Worm (Caenorhabditis elegans) whole organism, L4 larva: Measurements from ENCODE around the gene F21C10.11.
A peak's percentile ranks its signal among the peaks of the same experiment; 100 is the strongest.

Experiments
- F10B5.3 ChIP-seq: sonication (generic microtip); optimal IDR thresholded peaks from 2 replicates; lab custom pipeline; 2016; ENCODE audit warnings: mild to moderate bottlenecking, missing genetic modification characterization, missing compliant biosample characterization
- F26F4.8 ChIP-seq: fragments of 200-800 bp; sonication (Bioruptor generic); conservative IDR thresholded peaks from 2 replicates; pipeline ENCODE4 v1.3.6; 2022; ENCODE audit warnings: missing genetic modification characterization, missing compliant biosample characterization
- T26A8.4 ChIP-seq: fragments of 200-800 bp; sonication (Bioruptor generic); IDR thresholded peaks from 2 replicates; pipeline ENCODE4 v1.3.6; 2022; ENCODE audit warnings: missing genetic modification characterization, missing compliant biosample characterization
- Y48G9A.11 ChIP-seq: fragments of 200-800 bp; sonication (Bioruptor generic); IDR thresholded peaks from 2 replicates; pipeline ENCODE4 v1.3.6; 2022; ENCODE audit warnings: missing genetic modification reagents, missing genetic modification characterization, missing compliant biosample characterization
- Y75B8A.6 ChIP-seq: fragments of 200-800 bp; sonication (Bioruptor generic); IDR thresholded peaks from 2 replicates; pipeline ENCODE4 v1.3.6; 2022; ENCODE audit warnings: missing genetic modification reagents, missing genetic modification characterization, missing compliant biosample characterization
- aha-1 ChIP-seq: fragments of 150-350 bp; peaks from one replicate; lab custom pipeline; 2014; ENCODE audit warnings: missing biosample characterization, missing genetic modification characterization
- ama-1 ChIP-seq: fragments of 150-350 bp; optimal IDR thresholded peaks from 2 replicates; lab custom pipeline; 2014; ENCODE audit warnings: inconsistent platforms, mixed read lengths
- attf-4 ChIP-seq: sonication (generic microtip); optimal IDR thresholded peaks from 3 replicates; lab custom pipeline; 2017; ENCODE audit warnings: missing biosample characterization, missing genetic modification characterization
- ceh-44 ChIP-seq: fragments of 200-800 bp; sonication (Bioruptor generic); IDR thresholded peaks from 2 replicates; pipeline ENCODE4 v1.3.6; 2022; ENCODE audit warnings: missing genetic modification reagents, missing genetic modification characterization, missing compliant biosample characterization
- ceh-82 ChIP-seq: sonication (generic microtip); optimal IDR thresholded peaks from 2 replicates; lab custom pipeline; 2017; ENCODE audit warnings: missing biosample characterization, missing genetic modification characterization
- ces-1 ChIP-seq: fragments of 150-350 bp; sonication (generic microtip); optimal IDR thresholded peaks from 4 replicates; lab custom pipeline; 2014; ENCODE audit warnings: missing biosample characterization, missing genetic modification reagents, missing genetic modification characterization
- cey-2 ChIP-seq: sonication (generic microtip); optimal IDR thresholded peaks from 3 replicates; lab custom pipeline; 2017; ENCODE audit warnings: missing genetic modification characterization, mild to moderate bottlenecking, missing compliant biosample characterization, antibody characterized with exemption, borderline replicate concordance; ENCODE audit not compliant: insufficient read depth
- daf-19 ChIP-seq: fragments of 200-800 bp; sonication (Bioruptor generic); conservative IDR thresholded peaks from 2 replicates; pipeline ENCODE4 v1.3.6; 2022; ENCODE audit warnings: missing genetic modification characterization, missing compliant biosample characterization
- dmd-8 ChIP-seq: fragments of 200-800 bp; sonication (Bioruptor generic); IDR thresholded peaks from 2 replicates; pipeline ENCODE4 v1.3.6; 2022; ENCODE audit warnings: missing genetic modification characterization, missing compliant biosample characterization
- dmd-9 ChIP-seq: fragments of 200-800 bp; sonication (Bioruptor generic); IDR thresholded peaks from 2 replicates; pipeline ENCODE4 v1.3.6; 2022; ENCODE audit warnings: missing genetic modification reagents, missing genetic modification characterization, missing compliant biosample characterization
- fkh-10 ChIP-seq: fragments of 150-350 bp; optimal IDR thresholded peaks from 2 replicates; lab custom pipeline; 2014; ENCODE audit warnings: missing biosample characterization, missing genetic modification reagents, missing genetic modification characterization
- gei-8 ChIP-seq: fragments of 200-800 bp; sonication (Bioruptor generic); optimal IDR thresholded peaks from 2 replicates; lab custom pipeline; 2018; ENCODE audit warnings: mild to moderate bottlenecking, missing genetic modification characterization, missing compliant biosample characterization
- hlh-30 ChIP-seq: sonication (generic microtip); optimal IDR thresholded peaks from 2 replicates; lab custom pipeline; 2017; ENCODE audit warnings: antibody characterized with exemption, mild to moderate bottlenecking, missing genetic modification characterization, missing compliant biosample characterization; ENCODE audit not compliant: insufficient read depth
- jun-1 ChIP-seq: fragments of 150-350 bp; optimal IDR thresholded peaks from 2 replicates; lab custom pipeline; 2014; ENCODE audit warnings: missing biosample characterization, missing genetic modification reagents, missing genetic modification characterization
- lin-13 ChIP-seq: fragments of 150-350 bp; optimal IDR thresholded peaks from 2 replicates; lab custom pipeline; 2014; ENCODE audit warnings: missing biosample characterization, missing genetic modification reagents, missing genetic modification characterization
- lin-38 ChIP-seq: fragments of 200-800 bp; sonication (Bioruptor generic); IDR thresholded peaks from 2 replicates; pipeline ENCODE4 v1.3.6; 2022; ENCODE audit warnings: missing genetic modification reagents, missing genetic modification characterization, missing compliant biosample characterization
- lin-39 ChIP-seq: fragments of 150-350 bp; optimal IDR thresholded peaks from 2 replicates; lab custom pipeline; 2014; ENCODE audit warnings: missing biosample characterization, missing genetic modification reagents, missing genetic modification characterization
- madf-5 ChIP-seq, 2 experiments: fragments of 200-800 bp; sonication (Bioruptor generic); IDR thresholded peaks; 2 replicates each; pipeline ENCODE4 v1.3.6; 2022; ENCODE audit warnings: missing compliant biosample characterization in 2 of 2, missing genetic modification characterization in 2 of 2
- mdl-1 ChIP-seq, 2 experiments: fragments of 150-350 bp in 1 of 2; sonication (generic microtip) in 1 of 2; optimal IDR thresholded peaks; 2 replicates each; lab custom pipeline; 2014 to 2017; ENCODE audit warnings: missing biosample characterization in 2 of 2, missing genetic modification characterization in 2 of 2
- mdt-29 ChIP-seq: fragments of 200-800 bp; sonication (Bioruptor generic); IDR thresholded peaks from 2 replicates; pipeline ENCODE4 v1.3.6; 2022; ENCODE audit warnings: missing genetic modification reagents, missing genetic modification characterization, missing compliant biosample characterization
- mep-1 ChIP-seq: fragments of 150-350 bp; sonication (generic microtip); optimal IDR thresholded peaks from 3 replicates; lab custom pipeline; 2014; ENCODE audit warnings: missing biosample characterization, missing genetic modification characterization
- mes-2 ChIP-seq: sonication (generic microtip); optimal IDR thresholded peaks from 2 replicates; lab custom pipeline; 2016; ENCODE audit warnings: missing genotype, mild to moderate bottlenecking, missing genetic modification characterization, missing compliant biosample characterization; ENCODE audit not compliant: poor library complexity, severe bottlenecking
- mxl-3 ChIP-seq: fragments of 200-800 bp; sonication (Bioruptor generic); optimal IDR thresholded peaks from 2 replicates; lab custom pipeline; 2018; ENCODE audit warnings: mild to moderate bottlenecking, missing genetic modification characterization, missing compliant biosample characterization
- nhr-10 ChIP-seq: fragments of 150-350 bp; optimal IDR thresholded peaks from 2 replicates; lab custom pipeline; 2014; ENCODE audit warnings: missing biosample characterization, missing genetic modification characterization
- nhr-42 ChIP-seq: fragments of 200-800 bp; sonication (Bioruptor generic); IDR thresholded peaks from 2 replicates; pipeline ENCODE4 v1.3.6; 2022; ENCODE audit warnings: missing genetic modification characterization, missing compliant biosample characterization
- nhr-76 ChIP-seq: fragments of 150-350 bp; optimal IDR thresholded peaks from 2 replicates; lab custom pipeline; 2014; ENCODE audit warnings: missing biosample characterization, missing genetic modification characterization
- nhr-77 ChIP-seq: fragments of 150-350 bp; optimal IDR thresholded peaks from 2 replicates; lab custom pipeline; 2014; ENCODE audit warnings: missing biosample characterization, missing genetic modification characterization
- pha-4 ChIP-seq, 2 experiments: fragments of 150-350 bp in 1 of 2; fragments of 200-800 bp in 1 of 2; sonication (Bioruptor generic) in 1 of 2; IDR thresholded peaks in 1 of 2; optimal IDR thresholded peaks in 1 of 2; 2 replicates each; pipeline versions ENCODE4 v1.3.6 to Lab custom; 2014 to 2022; ENCODE audit warnings: missing genetic modification characterization in 2 of 2, missing genetic modification reagents in 2 of 2, missing biosample characterization in 1 of 2, missing compliant biosample characterization in 1 of 2
- sdz-12 ChIP-seq: fragments of 200-800 bp; sonication (Bioruptor generic); optimal IDR thresholded peaks from 2 replicates; lab custom pipeline; 2018; ENCODE audit warnings: mild to moderate bottlenecking, missing genetic modification characterization, missing compliant biosample characterization
- snpc-1.2 ChIP-seq: fragments of 200-800 bp; sonication (Bioruptor generic); IDR thresholded peaks from 2 replicates; pipeline ENCODE4 v1.3.6; 2022; ENCODE audit warnings: missing genetic modification reagents, missing genetic modification characterization, missing compliant biosample characterization
- snpc-4 ChIP-seq: fragments of 150-350 bp; optimal IDR thresholded peaks from 2 replicates; lab custom pipeline; 2014; ENCODE audit warnings: missing biosample characterization, missing genetic modification characterization
- spr-1 ChIP-seq: sonication (generic microtip); optimal IDR thresholded peaks from 2 replicates; lab custom pipeline; 2016; ENCODE audit warnings: mild to moderate bottlenecking, missing genetic modification characterization, missing compliant biosample characterization
- spr-3 ChIP-seq: fragments of 200-800 bp; sonication (Bioruptor generic); optimal IDR thresholded peaks from 2 replicates; lab custom pipeline; 2018; ENCODE audit warnings: mild to moderate bottlenecking, missing genetic modification characterization, missing compliant biosample characterization
- tag-97 ChIP-seq: fragments of 200-800 bp; sonication (Bioruptor generic); IDR thresholded peaks from 2 replicates; pipeline ENCODE4 v1.3.6; 2022; ENCODE audit warnings: missing genetic modification characterization, missing compliant biosample characterization
- tra-1 ChIP-seq: fragments of 200-800 bp; sonication (Bioruptor generic); IDR thresholded peaks from 2 replicates; pipeline ENCODE4 v1.3.6; 2022; ENCODE audit warnings: missing genetic modification reagents, missing genetic modification characterization, missing compliant biosample characterization
- unc-130 ChIP-seq: sonication (generic microtip); optimal IDR thresholded peaks from 2 replicates; lab custom pipeline; 2016; ENCODE audit warnings: missing genetic modification reagents, missing genetic modification characterization, missing compliant biosample characterization
- unc-39 ChIP-seq: sonication (generic microtip); optimal IDR thresholded peaks from 2 replicates; lab custom pipeline; 2017; ENCODE audit warnings: missing biosample characterization, missing genetic modification characterization
- vab-7 ChIP-seq: fragments of 200-800 bp; sonication (Bioruptor generic); IDR thresholded peaks from 2 replicates; pipeline ENCODE4 v1.3.6; 2022; ENCODE audit warnings: missing genetic modification reagents, missing genetic modification characterization, missing compliant biosample characterization
- zfp-3 ChIP-seq: fragments of 200-800 bp; sonication (Bioruptor generic); conservative IDR thresholded peaks from 2 replicates; pipeline ENCODE4 v1.3.6; 2022; ENCODE audit warnings: missing genetic modification reagents, missing genetic modification characterization, missing compliant biosample characterization

The F21C10.11 gene

ce11 chrV:9157597-9157996 lies 34.3 kb downstream of the F21C10.11 start:
- no peak for TF ChIP-seq cey-2 (tag; lab: Kevin White, UChicago)
- no peak for TF ChIP-seq ceh-44 (GFP tag; lab: Robert Waterston, UW)
- no peak for TF ChIP-seq madf-5 (GFP tag; IDR thresholded peaks at IDR 0.05; lab: Robert Waterston, UW)
- TF ChIP-seq mdl-1 (tag; optimal IDR thresholded peaks at IDR 0.05; lab: Kevin White, UChicago), result peak in 1 of 2 experiments; percentile 2
- no peak for TF ChIP-seq jun-1 (tag; lab: Kevin White, UChicago)
- no peak for TF ChIP-seq spr-3 (GFP tag; lab: Kevin White, UChicago)
- no peak for TF ChIP-seq nhr-76 (tag; lab: Kevin White, UChicago)
- TF ChIP-seq F26F4.8 (GFP tag; lab: Robert Waterston, UW), result no peak
- TF ChIP-seq hlh-30 (tag; lab: Kevin White, UChicago), result no peak
- TF ChIP-seq mdt-29, result no peak
- TF ChIP-seq ces-1, result peak; percentile 80
- no peak for TF ChIP-seq lin-39 (tag; lab: Kevin White, UChicago)
- no peak for TF ChIP-seq nhr-77 (tag; lab: Kevin White, UChicago)
- peak; percentile 81 for TF ChIP-seq fkh-10 (GFP tag; lab: Kevin White, UChicago)

- TF ChIP-seq zfp-3 (GFP tag; lab: Robert Waterston, UW) (peak; percentile 74; the same call in 1 of the 2 replicates), ama-1 (lab: Kevin White, UChicago) (peak; percentile 79), mep-1 (tag; lab: Kevin White, UChicago) (peak; percentile 27), T26A8.4 (peak; percentile 82)
Observed at ce11 chrV:9159146-9159717, 35.9 kb downstream of the F21C10.11 start.

ce11 chrV:9160224-9160886 lies 37.1 kb downstream of the F21C10.11 start, which contains the start of gene col-144:
TSS of gene col-144 (minus strand) at chrV:9160642.
- TF ChIP-seq lin-38, result no peak
- TF ChIP-seq attf-4 (tag; lab: Kevin White, UChicago), result no peak
- TF ChIP-seq F26F4.8 (GFP tag; lab: Robert Waterston, UW), result no peak
- TF ChIP-seq dmd-8 (GFP tag; lab: Robert Waterston, UW), result no peak
- TF ChIP-seq vab-7, result no peak
- TF ChIP-seq tra-1 (GFP tag; lab: Robert Waterston, UW), result no peak
- no peak for TF ChIP-seq F10B5.3
- no peak for TF ChIP-seq snpc-4 (tag; lab: Kevin White, UChicago)
- TF ChIP-seq unc-130 (GFP tag; lab: Kevin White, UChicago), result no peak
- TF ChIP-seq sdz-12 (GFP tag; lab: Kevin White, UChicago), result no peak
- no peak for TF ChIP-seq Y75B8A.6
- no peak for TF ChIP-seq ceh-82
- TF ChIP-seq Y48G9A.11 (GFP tag; lab: Robert Waterston, UW), result no peak
- no peak for TF ChIP-seq daf-19 (GFP tag; lab: Robert Waterston, UW)
- TF ChIP-seq pha-4 (GFP tag; IDR thresholded peaks at IDR 0.05; lab: Robert Waterston, UW), result no peak
- no peak for TF ChIP-seq pha-4 (tag; optimal IDR thresholded peaks at IDR 0.05; lab: Kevin White, UChicago)
- TF ChIP-seq nhr-42 (GFP tag; lab: Robert Waterston, UW), result no peak
- no peak for TF ChIP-seq unc-39 (tag; lab: Kevin White, UChicago)
- no peak for TF ChIP-seq mdt-29
- TF ChIP-seq gei-8, result no peak
- peak; percentile 95 for TF ChIP-seq aha-1 (tag; lab: Kevin White, UChicago)
- TF ChIP-seq mxl-3 (GFP tag; lab: Kevin White, UChicago), result peak; percentile 19
- TF ChIP-seq nhr-10, result no peak
- no peak for TF ChIP-seq tag-97 (GFP tag; lab: Robert Waterston, UW)
- TF ChIP-seq snpc-1.2 (GFP tag; lab: Robert Waterston, UW), result no peak
- peak; percentile 41 for TF ChIP-seq hlh-30 (tag; lab: Kevin White, UChicago)
- TF ChIP-seq ces-1, result no peak
- no peak for TF ChIP-seq lin-13
- no peak for TF ChIP-seq mes-2 (tag; lab: Kevin White, UChicago)
- no peak for TF ChIP-seq dmd-9 (GFP tag; lab: Robert Waterston, UW)
- TF ChIP-seq fkh-10 (GFP tag; lab: Kevin White, UChicago), result no peak
- no peak for TF ChIP-seq spr-1
- TF ChIP-seq T26A8.4, result peak; percentile 78
- TF ChIP-seq cey-2 (tag; lab: Kevin White, UChicago), result peak; percentile 9
- no peak for TF ChIP-seq mep-1 (tag; lab: Kevin White, UChicago)
